Worm (Caenorhabditis elegans): Measurements from ENCODE around the gene Y105C5A.508.
"Not testable (repeated sequence)": the region's sequence is repeated elsewhere in the genome, so short reads cannot be mapped to it uniquely, and the experiment has no call there.

The Y105C5A.508 gene

DNA sequence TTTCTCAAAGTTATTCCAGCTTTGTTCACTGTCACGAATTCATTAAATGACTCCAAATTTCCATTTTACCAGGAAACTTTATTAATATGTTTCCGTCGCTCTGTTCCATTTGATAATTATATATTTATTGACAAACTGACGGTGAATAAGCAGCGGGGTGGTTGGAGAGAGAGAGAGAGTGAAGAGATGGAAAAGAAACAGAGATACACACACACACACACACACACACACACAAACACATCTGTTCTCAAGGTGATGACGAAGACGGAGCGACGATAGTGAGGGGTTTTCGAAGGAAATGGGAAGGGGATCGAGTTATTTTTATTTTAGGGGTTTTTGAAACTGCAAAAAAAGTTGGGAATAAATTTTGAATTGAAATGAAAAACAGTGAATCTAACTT lies 9.9 kb upstream of the Y105C5A.508 start:
- no peak for TF ChIP-seq klf-2 (GFP tag; conservative IDR thresholded peaks at IDR 0.05)
- peak; percentile 37 for TF ChIP-seq cog-1 (tag; optimal IDR thresholded peaks at IDR 0.05)

DNA sequence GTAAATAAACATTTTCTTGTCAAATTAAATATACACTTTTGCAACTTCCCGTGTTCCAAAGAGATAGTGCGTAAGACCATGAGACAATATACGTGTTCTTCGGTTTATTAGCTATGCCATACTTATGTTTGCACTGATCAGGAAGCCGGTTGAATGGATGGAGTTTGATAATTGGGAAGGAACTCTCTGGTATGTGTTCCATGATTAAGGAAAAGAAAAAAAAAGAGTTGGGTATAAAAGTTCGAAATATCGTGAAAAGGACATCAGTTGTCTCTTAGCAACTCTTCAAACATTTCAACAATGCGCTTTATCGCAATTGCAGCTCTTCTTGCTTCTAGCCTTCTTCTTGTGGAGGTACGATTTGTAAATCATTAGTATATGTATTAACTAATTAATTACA lies 4.9 kb upstream of the Y105C5A.508 start, which contains the start of gene pqn-76:
pqn-76 (plus strand) TSS at position 301 of the 400 bp plus-strand sequence.
- not testable (repeated sequence) for TF ChIP-seq tab-1, ztf-29, flt-1 (GFP tag; IDR thresholded peaks at IDR 0.05)

DNA sequence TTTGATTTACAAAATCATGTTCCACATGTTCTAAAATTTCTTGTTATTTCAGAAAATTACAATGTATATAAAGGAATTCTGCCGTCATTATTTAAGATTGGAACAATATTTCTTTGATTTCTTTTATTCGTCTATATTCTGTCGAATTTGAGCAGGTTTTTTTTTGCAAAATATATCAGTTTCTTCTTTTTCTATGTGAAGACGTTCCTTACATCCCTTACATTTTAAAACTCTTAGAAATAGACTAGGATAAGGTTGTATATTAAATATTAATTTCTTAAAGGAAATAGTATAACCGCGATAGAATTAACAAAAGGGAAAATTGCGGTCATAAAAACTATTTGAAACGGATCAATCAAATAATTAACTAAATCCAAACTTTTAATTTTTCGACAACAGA lies 5.2 kb downstream of the Y105C5A.508 start:
- TF ChIP-seq klf-2 (GFP tag; conservative IDR thresholded peaks at IDR 0.05) (no peak), med-1 (GFP tag; optimal IDR thresholded peaks at IDR 0.05; ENCODE audit: insufficient read depth) (no peak), ztf-29 (GFP tag; IDR thresholded peaks at IDR 0.05) (no peak)

DNA sequence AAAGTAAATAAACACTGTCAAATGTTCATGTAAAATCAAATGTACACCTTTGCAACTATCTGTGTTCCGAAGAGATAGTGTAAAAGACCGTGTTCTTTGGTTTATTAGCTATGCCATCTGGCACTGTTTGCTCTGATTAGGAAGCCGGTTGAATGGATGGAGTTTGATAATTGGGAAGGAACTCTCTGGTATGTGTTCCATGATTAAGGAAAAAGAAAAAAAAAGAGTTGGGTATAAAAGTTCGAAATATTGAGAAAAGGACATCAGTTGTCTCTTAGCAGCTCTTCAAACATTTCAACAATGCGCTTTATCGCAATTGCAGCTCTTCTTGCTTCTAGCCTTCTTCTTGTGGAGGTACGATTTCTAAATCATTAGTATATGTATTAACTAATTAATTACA lies 6.7 kb downstream of the Y105C5A.508 start, which contains the start of gene abu-5:
abu-5 (plus strand) TSS at position 301 of the 400 bp plus-strand sequence.
- not testable (repeated sequence) for TF ChIP-seq ztf-23 (GFP tag; IDR thresholded peaks at IDR 0.05); ref-1 (GFP tag; conservative IDR thresholded peaks at IDR 0.05); med-1 (GFP tag; optimal IDR thresholded peaks at IDR 0.05; ENCODE audit: insufficient read depth)

DNA sequence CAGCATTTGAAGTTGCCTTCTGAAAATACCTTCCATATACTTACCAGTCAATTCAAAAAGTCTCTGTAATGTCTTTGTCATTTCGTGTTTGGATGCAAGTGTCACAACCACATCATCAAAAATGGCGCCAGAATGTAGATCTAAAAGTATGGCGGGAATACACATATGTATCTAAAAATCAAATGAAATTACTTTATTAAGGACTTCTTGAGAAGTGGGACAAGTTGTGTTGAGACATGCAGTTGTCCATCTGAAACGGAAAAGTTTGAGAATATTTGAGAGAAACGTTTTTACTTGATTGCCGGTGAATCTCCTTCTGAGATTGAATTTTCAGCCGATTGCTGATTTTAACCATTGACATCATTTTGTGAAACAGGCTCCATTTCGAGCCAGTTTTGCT lies 8.3 kb downstream of the Y105C5A.508 start:
- no peak for TF ChIP-seq ztf-29 (GFP tag; IDR thresholded peaks at IDR 0.05)
- TF ChIP-seq cog-1 (tag; optimal IDR thresholded peaks at IDR 0.05): no peak

DNA sequence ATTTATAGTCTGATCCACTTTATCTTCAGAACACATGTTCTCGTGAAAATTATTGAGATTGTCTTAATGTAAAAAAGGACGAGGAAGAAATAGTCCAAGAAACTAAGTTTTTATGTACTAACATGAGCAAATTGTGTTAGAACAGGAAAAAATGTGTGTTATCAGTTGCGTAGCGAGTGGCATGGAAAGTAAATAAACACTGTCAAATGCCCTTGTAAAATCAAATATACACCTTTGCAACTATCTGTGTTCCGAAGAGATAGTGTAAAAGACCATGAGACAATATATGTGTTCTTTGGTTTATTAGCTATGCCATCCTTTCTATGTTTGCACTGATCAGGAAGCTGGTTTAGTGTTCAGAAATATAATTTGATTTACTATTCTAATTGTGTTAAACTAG lies 9.4 kb downstream of the Y105C5A.508 start:
- TF ChIP-seq cog-1 (tag; optimal IDR thresholded peaks at IDR 0.05) (no peak), T22C8.4 (GFP tag; IDR thresholded peaks at IDR 0.05) (no peak), ref-1 (GFP tag; conservative IDR thresholded peaks at IDR 0.05) (no peak), klf-2 (GFP tag; conservative IDR thresholded peaks at IDR 0.05) (no peak), tab-1 (GFP tag; IDR thresholded peaks at IDR 0.05) (no peak), flt-1 (GFP tag; IDR thresholded peaks at IDR 0.05) (no peak), ztf-23 (GFP tag; IDR thresholded peaks at IDR 0.05) (no peak)

DNA sequence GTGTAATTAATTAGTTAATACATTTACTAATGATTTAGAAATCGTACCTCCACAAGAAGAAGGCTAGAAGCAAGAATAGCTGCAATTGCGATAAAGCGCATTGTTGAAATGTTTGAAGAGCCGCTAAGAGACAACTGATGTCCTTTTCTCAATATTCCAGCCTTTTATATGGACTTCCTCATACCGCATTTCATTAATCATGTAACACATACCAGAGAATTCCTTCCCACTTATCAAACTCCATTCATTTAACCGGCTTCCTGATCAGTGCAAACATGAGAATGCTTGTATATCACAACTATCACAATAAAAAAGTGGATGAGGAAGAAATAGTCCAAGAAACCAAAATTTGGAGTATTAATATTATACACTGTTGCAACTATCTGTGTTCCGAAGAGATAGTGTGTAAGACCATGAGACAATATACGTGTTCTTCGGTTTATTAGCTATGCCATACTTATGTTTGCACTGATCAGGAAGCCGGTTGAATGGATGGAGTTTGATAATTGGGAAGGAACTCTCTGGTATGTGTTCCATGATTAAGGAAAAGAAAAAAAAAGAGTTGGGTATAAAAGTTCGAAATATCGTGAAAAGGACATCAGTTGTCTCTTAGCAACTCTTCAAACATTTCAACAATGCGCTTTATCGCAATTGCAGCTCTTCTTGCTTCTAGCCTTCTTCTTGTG lies 11.4 kb downstream of the Y105C5A.508 start, which contains the start of the genes pqn-78 and pqn-79:
pqn-78 (minus strand) TSS at position 101 of the 686 bp plus-strand sequence.
pqn-79 (plus strand) TSS at position 636 of the 686 bp plus-strand sequence.
- TF ChIP-seq ztf-23 (GFP tag; IDR thresholded peaks at IDR 0.05); med-1 (GFP tag; optimal IDR thresholded peaks at IDR 0.05; ENCODE audit: insufficient read depth); T22C8.4 (GFP tag; IDR thresholded peaks at IDR 0.05): not testable (repeated sequence)

DNA sequence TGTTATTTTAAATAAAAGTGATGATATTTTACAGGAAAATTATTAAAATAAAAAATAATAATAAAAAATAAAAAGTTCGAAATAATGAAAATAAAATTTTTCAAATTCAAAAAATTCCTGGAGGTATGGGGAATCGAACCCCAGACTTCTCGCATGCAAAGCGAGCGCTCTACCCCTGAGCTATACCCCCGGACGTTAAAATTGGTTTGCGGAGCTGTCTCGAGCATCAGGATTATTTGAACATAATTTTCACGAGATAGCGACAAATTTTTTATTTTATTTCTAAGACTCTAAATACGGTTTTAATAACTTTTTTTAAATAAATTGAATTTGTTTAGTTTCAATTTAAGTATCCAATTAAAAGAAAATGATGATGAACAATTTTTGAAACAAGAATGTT lies 20.5 kb downstream of the Y105C5A.508 start:
- TF ChIP-seq med-1 (GFP tag; optimal IDR thresholded peaks at IDR 0.05; ENCODE audit: insufficient read depth) (no peak), cog-1 (tag; optimal IDR thresholded peaks at IDR 0.05) (no peak), T22C8.4 (GFP tag; IDR thresholded peaks at IDR 0.05) (no peak), ztf-29 (GFP tag; IDR thresholded peaks at IDR 0.05) (no peak), tab-1 (GFP tag; IDR thresholded peaks at IDR 0.05) (no peak), klf-2 (GFP tag; conservative IDR thresholded peaks at IDR 0.05) (no peak), ref-1 (GFP tag; conservative IDR thresholded peaks at IDR 0.05) (no peak), flt-1 (GFP tag; IDR thresholded peaks at IDR 0.05) (no peak), ztf-23 (GFP tag; IDR thresholded peaks at IDR 0.05) (no peak)

DNA sequence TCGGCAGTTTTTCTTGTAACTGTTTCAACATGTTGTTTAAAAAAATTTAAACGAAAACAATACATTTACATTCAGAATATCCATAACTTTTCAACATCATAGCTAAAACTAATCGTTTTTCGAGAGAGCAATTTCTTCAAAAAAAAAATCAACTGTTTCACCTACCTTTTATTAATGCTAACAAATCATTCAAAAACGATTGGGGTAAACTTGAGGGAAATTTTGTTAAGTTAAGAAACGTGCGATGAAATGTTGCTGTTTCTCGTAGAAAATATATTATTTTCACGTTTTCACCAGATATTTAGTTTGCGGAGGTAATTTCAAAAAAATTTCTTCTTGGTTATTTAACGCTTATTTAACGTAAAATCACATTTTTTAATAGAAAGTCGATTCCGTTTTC lies 22.7 kb downstream of the Y105C5A.508 start:
- no peak for TF ChIP-seq ztf-23 (GFP tag; IDR thresholded peaks at IDR 0.05)
- TF ChIP-seq klf-2 (GFP tag; conservative IDR thresholded peaks at IDR 0.05): no peak
- TF ChIP-seq ref-1 (GFP tag; conservative IDR thresholded peaks at IDR 0.05): no peak
- no peak for TF ChIP-seq T22C8.4 (GFP tag; IDR thresholded peaks at IDR 0.05)
- no peak for TF ChIP-seq tab-1 (GFP tag; IDR thresholded peaks at IDR 0.05)
- no peak for TF ChIP-seq ztf-29 (GFP tag; IDR thresholded peaks at IDR 0.05)
- TF ChIP-seq med-1 (GFP tag; optimal IDR thresholded peaks at IDR 0.05; ENCODE audit: insufficient read depth): no peak
- no peak for TF ChIP-seq cog-1 (tag; optimal IDR thresholded peaks at IDR 0.05)
- TF ChIP-seq flt-1 (GFP tag; IDR thresholded peaks at IDR 0.05): no peak

DNA sequence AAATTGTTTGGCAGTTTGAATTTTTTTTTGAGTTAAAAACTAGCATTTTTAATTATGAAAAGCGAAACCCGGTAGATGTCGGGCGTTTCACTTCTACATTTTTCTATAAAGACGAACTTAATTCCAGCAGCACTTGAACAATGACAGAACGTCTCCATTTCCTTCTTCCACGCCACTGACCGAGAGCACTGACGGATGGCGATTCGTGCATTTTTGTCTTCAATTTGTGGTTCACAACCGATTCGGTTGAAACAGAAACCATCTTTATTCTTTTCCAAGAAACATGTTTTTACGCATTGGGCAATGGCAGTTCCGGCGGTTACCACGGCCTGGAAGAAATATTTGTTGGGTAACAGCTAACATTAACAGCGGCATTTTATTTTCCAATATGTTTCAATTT lies 29.4 kb downstream of the Y105C5A.508 start:
- TF ChIP-seq cog-1 (tag; optimal IDR thresholded peaks at IDR 0.05): no peak
- TF ChIP-seq T22C8.4 (GFP tag; IDR thresholded peaks at IDR 0.05): no peak
- no peak for TF ChIP-seq tab-1 (GFP tag; IDR thresholded peaks at IDR 0.05)
- TF ChIP-seq flt-1 (GFP tag; IDR thresholded peaks at IDR 0.05): no peak
- TF ChIP-seq ztf-23 (GFP tag; IDR thresholded peaks at IDR 0.05): no peak
- no peak for TF ChIP-seq ref-1 (GFP tag; conservative IDR thresholded peaks at IDR 0.05)
- no peak for TF ChIP-seq ztf-29 (GFP tag; IDR thresholded peaks at IDR 0.05)
- TF ChIP-seq klf-2 (GFP tag; conservative IDR thresholded peaks at IDR 0.05): no peak
- no peak for TF ChIP-seq med-1 (GFP tag; optimal IDR thresholded peaks at IDR 0.05; ENCODE audit: insufficient read depth)

DNA sequence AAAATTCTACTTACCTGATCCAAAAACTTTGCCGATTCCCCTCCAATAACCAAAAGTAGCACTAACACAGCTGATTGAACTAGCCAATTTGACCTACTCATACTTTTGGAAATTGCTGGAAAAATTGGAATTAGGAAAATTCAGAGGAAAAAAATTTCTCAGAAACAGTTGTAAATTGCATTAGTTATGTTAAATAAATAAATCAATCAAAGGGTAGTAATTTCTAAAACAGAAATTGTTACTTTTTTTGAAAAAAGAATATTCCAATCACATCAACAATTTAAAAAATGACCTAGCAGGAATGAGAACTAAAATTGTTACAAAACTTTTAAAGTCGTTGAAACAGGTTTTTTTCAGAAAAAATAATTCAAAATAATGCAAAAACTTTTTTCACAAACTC lies 33.3 kb downstream of the Y105C5A.508 start, which contains the start of gene Y105C5A.8:
Y105C5A.8 (minus strand) TSS at position 101 of the 400 bp plus-strand sequence.
- TF ChIP-seq tab-1 (GFP tag; IDR thresholded peaks at IDR 0.05) (no peak), med-1 (GFP tag; optimal IDR thresholded peaks at IDR 0.05; ENCODE audit: insufficient read depth) (no peak), ztf-23 (GFP tag; IDR thresholded peaks at IDR 0.05) (no peak), ztf-29 (GFP tag; IDR thresholded peaks at IDR 0.05) (no peak), cog-1 (tag; optimal IDR thresholded peaks at IDR 0.05) (no peak), ref-1 (GFP tag; conservative IDR thresholded peaks at IDR 0.05) (no peak), flt-1 (GFP tag; IDR thresholded peaks at IDR 0.05) (no peak), klf-2 (GFP tag; conservative IDR thresholded peaks at IDR 0.05) (no peak), T22C8.4 (GFP tag; IDR thresholded peaks at IDR 0.05) (no peak)
